Worm (Caenorhabditis elegans): ENCODE data around the gene glr-1.

glr-1 gene

ce11 chrIII:8578381-8578780 lies 10.1 kb downstream of the glr-1 start:
- TF ChIP-seq lin-14 (GFP tag; optimal IDR thresholded peaks at IDR 0.05) (peak; percentile 22), hlh-4 (tag; optimal IDR thresholded peaks at IDR 0.05) (no peak)

DNA sequence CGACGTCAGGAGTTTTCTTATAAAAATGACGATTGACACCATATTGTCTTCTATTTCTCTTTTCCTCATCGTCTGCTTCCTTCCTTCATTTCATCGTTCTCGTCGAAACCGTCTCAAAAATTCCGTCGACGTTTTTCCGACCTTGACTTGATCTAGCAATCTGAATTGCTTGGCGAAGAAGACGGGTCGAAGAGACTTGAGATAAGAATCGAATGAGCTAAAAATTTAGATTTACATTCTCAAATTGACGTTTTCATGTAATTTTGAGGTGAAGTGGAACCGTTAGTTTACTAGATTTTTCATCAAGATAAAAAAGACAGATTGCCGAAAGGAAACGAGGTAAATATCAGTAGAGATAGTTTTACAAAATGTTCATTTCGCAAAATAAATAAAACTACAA lies 10.9 kb downstream of the glr-1 start:
- peak; percentile 90 for TF ChIP-seq nhr-85 (tag)
- peak; percentile 75 for TF ChIP-seq lin-14 (GFP tag; optimal IDR thresholded peaks at IDR 0.05)
- TF ChIP-seq blmp-1 (tag; optimal IDR thresholded peaks at IDR 0.05): no peak
- TF ChIP-seq rnt-1 (tag; optimal IDR thresholded peaks at IDR 0.05): peak; percentile 0
- no peak for TF ChIP-seq nhr-28 (tag; optimal IDR thresholded peaks at IDR 0.05)
- TF ChIP-seq nhr-20 (tag; optimal IDR thresholded peaks at IDR 0.05): peak; percentile 28

- no peak for TF ChIP-seq nhr-28 (tag; optimal IDR thresholded peaks at IDR 0.05)
- no peak for TF ChIP-seq hpl-2 (GFP tag; optimal IDR thresholded peaks at IDR 0.05)
- TF ChIP-seq lin-14 (GFP tag; optimal IDR thresholded peaks at IDR 0.05): peak; percentile 53
- no peak for TF ChIP-seq nhr-90 (tag; optimal IDR thresholded peaks at IDR 0.05; ENCODE audit: poor library complexity)
- peak; percentile 77 for TF ChIP-seq blmp-1 (tag; optimal IDR thresholded peaks at IDR 0.05)
- TF ChIP-seq nhr-19 (GFP tag; conservative IDR thresholded peaks at IDR 0.05): no peak
- TF ChIP-seq pqm-1 (tag; optimal IDR thresholded peaks at IDR 0.05): no peak
- no peak for TF ChIP-seq ceh-63 (GFP tag; optimal IDR thresholded peaks at IDR 0.05)
- no peak for TF ChIP-seq unc-130 (tag; optimal IDR thresholded peaks at IDR 0.05)
- TF ChIP-seq mep-1 (tag; optimal IDR thresholded peaks at IDR 0.05): no peak
- TF ChIP-seq nhr-85 (tag): peak; percentile 85
- TF ChIP-seq lsy-2 (tag; optimal IDR thresholded peaks at IDR 0.05): peak in 1 of 2 experiments; percentile 0
- TF ChIP-seq nhr-71 (tag; optimal IDR thresholded peaks at IDR 0.05): no peak
- no peak for TF ChIP-seq lin-35 (GFP tag; optimal IDR thresholded peaks at IDR 0.05)
- TF ChIP-seq unc-98 (GFP tag; IDR thresholded peaks at IDR 0.05): no peak
- no peak for TF ChIP-seq F16B12.6 (tag; optimal IDR thresholded peaks at IDR 0.05)
- TF ChIP-seq egl-27 (tag; optimal IDR thresholded peaks at IDR 0.05): no peak
- TF ChIP-seq snu-23 (GFP tag; optimal IDR thresholded peaks at IDR 0.05): no peak
- TF ChIP-seq egl-13 (tag; optimal IDR thresholded peaks at IDR 0.05): no peak
- no peak for TF ChIP-seq efl-1 (optimal IDR thresholded peaks at IDR 0.05)
- TF ChIP-seq efl-1 (GFP tag; optimal IDR thresholded peaks at IDR 0.05 in 1 of 2): no peak
- no peak for TF ChIP-seq tlp-1 (tag; optimal IDR thresholded peaks at IDR 0.05)
- no peak for TF ChIP-seq vab-15 (tag; optimal IDR thresholded peaks at IDR 0.05)
- TF ChIP-seq nhr-12 (tag; optimal IDR thresholded peaks at IDR 0.05): no peak
- no peak for TF ChIP-seq ztf-11 (tag; optimal IDR thresholded peaks at IDR 0.05)
Observed at ce11 chrIII:8575359-8576101, 12.9 kb downstream of the glr-1 start.

DNA sequence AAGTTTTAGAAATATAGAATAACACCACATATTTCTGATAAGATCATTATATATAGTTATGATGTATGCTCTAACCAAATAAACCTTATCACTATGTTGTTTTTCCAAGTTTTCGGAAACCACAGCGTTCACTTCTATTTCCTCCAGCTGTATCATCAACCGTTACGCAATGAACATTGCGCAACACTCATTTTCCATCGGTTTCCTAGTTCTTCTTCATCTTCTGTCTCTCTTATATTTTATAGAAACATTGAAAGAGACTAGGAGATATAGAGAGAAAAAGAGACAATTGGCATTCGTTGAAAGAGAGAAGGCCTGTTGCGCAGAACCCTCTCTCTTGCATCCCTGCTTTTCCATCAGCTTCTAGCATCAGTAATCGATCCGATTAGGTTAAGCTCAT lies 14.1 kb downstream of the glr-1 start:
- TF ChIP-seq blmp-1 (tag; optimal IDR thresholded peaks at IDR 0.05) (peak; percentile 56), ceh-88 (GFP tag; IDR thresholded peaks at IDR 0.05) (no peak)

ce11 chrIII:8573869-8574268 lies 14.6 kb downstream of the glr-1 start:
- TF ChIP-seq mdl-1 (tag; optimal IDR thresholded peaks at IDR 0.05) (no peak), nhr-19 (GFP tag; conservative IDR thresholded peaks at IDR 0.05) (no peak), blmp-1 (tag; optimal IDR thresholded peaks at IDR 0.05) (peak; percentile 8), pqm-1 (tag; optimal IDR thresholded peaks at IDR 0.05) (no peak), lir-3 (tag; optimal IDR thresholded peaks at IDR 0.05; ENCODE audit: poor library complexity) (no peak), nhr-85 (tag) (peak; percentile 58), isw-1 (GFP tag; IDR thresholded peaks at IDR 0.05) (no peak)

DNA sequence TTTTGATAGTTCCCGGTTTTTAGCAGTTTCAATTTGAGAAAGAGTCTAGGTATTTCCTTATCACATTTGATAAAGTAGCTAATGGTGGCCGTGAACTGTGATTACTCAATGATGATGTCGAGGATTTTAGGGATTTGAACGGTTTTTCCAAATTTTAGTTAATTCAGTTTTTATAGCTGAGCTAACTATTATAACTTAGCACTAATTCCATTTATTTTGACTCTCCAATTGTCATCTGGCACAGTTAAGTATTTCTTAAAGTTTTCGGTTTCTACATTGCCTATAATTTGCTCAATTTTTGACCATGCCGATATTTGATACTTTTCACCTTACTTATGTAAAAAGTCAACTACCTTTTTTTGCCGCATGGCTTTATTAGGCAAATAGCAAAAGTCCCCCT lies 15.1 kb downstream of the glr-1 start:
- peak in 1 of 6 experiments; percentile 13 for TF ChIP-seq elt-3 (tag; optimal IDR thresholded peaks at IDR 0.05)
- no peak for TF ChIP-seq lin-14 (GFP tag; optimal IDR thresholded peaks at IDR 0.05)

All from whole organism, L1 larva.